Worm (Caenorhabditis elegans) whole organism, late embryonic: ENCODE results near the gene C10G8.2.

Experiments
- Y22D7AL.16 ChIP-seq: sonication (generic microtip); optimal IDR thresholded peaks from 2 replicates; lab custom pipeline; 2016; ENCODE audit warnings: missing genetic modification characterization, missing compliant biosample characterization
- ceh-31 ChIP-seq: sonication (generic microtip); optimal IDR thresholded peaks from 2 replicates; lab custom pipeline; 2016; ENCODE audit warnings: missing genetic modification characterization, missing compliant biosample characterization
- ceh-45 ChIP-seq: fragments of 200-800 bp; sonication (Bioruptor generic); IDR thresholded peaks from 2 replicates; pipeline ENCODE4 v1.3.6; 2022; ENCODE audit warnings: missing genetic modification reagents, missing genetic modification characterization, missing compliant biosample characterization
- ceh-9 ChIP-seq: sonication (generic microtip); optimal IDR thresholded peaks from 2 replicates; lab custom pipeline; 2016; ENCODE audit warnings: mild to moderate bottlenecking, missing genetic modification characterization, inconsistent platforms, missing compliant biosample characterization
- ets-4 ChIP-seq: sonication (generic microtip); optimal IDR thresholded peaks from 2 replicates; lab custom pipeline; 2016; ENCODE audit warnings: missing genetic modification characterization, missing compliant biosample characterization
- nfya-1 ChIP-seq: sonication (generic microtip); optimal IDR thresholded peaks from 2 replicates; lab custom pipeline; 2017; ENCODE audit warnings: missing genetic modification characterization, mild to moderate bottlenecking, missing compliant biosample characterization, antibody characterized with exemption, moderate library complexity
- nhr-11 ChIP-seq: fragments of 150-350 bp; optimal IDR thresholded peaks from 2 replicates; lab custom pipeline; 2014; ENCODE audit warnings: missing biosample characterization, missing genetic modification characterization
- pat-9 ChIP-seq: fragments of 200-800 bp; sonication (Bioruptor generic); optimal IDR thresholded peaks from 2 replicates; lab custom pipeline; 2018; ENCODE audit warnings: mild to moderate bottlenecking, missing genetic modification characterization, moderate library complexity, missing compliant biosample characterization
- pqm-1 ChIP-seq: sonication (generic microtip); optimal IDR thresholded peaks from 2 replicates; lab custom pipeline; 2016; ENCODE audit warnings: missing genetic modification characterization, missing compliant biosample characterization
- pros-1 ChIP-seq: fragments of 150-350 bp; optimal IDR thresholded peaks from 2 replicates; lab custom pipeline; 2014; ENCODE audit warnings: missing biosample characterization, missing genetic modification reagents, missing genetic modification characterization

DNA sequence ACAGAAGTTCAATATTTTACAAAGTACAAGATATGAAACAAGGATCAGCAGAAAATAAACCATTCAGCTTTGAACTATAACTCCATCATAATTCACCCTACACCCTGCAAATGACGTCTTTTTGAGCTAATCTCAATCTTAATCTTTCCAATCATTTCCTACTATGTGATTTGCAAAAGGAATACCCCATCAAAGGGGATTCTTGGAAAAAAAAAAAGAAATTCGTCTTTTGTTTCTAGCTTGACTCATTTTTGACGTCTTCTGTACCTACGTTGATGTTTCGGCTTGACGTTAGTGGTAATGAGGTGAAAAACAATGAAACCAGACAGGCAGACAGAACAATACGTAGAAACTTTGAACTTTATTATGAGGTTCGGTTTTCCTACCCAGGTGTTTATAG lies 48.0 kb downstream of the C10G8.2 start:
- TF ChIP-seq nhr-11 (tag; lab: Kevin White, UChicago) = no peak
- no peak for TF ChIP-seq ets-4 (tag; lab: Kevin White, UChicago)
- TF ChIP-seq Y22D7AL.16 (tag; lab: Kevin White, UChicago) = no peak
- TF ChIP-seq ceh-31 (tag; lab: Kevin White, UChicago) = no peak
- TF ChIP-seq pros-1 (tag; lab: Kevin White, UChicago) = no peak
- TF ChIP-seq ceh-45 = no peak
- no peak for TF ChIP-seq pat-9 (tag; lab: Kevin White, UChicago)
- TF ChIP-seq ceh-9 (tag; lab: Kevin White, UChicago) = no peak
- no peak for TF ChIP-seq nfya-1 (tag; lab: Kevin White, UChicago)
- no peak for TF ChIP-seq pqm-1 (tag; lab: Kevin White, UChicago)
